Fruit fly (Drosophila melanogaster): ENCODE results near the gene CG1896.

DNA sequence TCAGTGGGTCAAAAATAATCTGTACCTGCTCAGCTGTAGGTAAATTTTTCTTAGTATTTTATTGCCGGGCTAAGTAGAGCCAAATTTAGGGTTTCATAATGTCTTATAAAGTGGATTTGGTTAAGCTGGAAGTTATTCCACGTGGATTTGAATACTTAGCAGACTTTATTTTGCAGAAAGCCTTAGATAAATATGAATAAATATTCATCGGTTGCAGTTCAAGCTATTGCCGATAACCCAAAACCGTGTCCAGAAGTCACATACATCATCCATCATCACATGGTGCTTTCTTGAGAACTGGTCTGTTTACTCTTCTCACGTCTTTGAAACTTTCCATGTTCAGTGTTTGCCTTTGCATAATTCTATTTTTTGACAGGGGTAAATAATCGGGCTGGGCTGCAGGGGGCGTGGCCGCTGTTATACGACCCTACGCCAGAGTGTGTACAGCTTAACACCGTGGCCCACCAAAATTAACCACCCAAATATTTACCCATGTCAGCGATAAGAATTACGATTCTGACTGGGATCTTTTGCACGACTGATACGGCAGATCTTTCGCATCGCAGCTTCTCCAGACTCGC is 14.6 kb downstream of the CG1896 start, which contains the start of gene CG2187:
- TF ChIP-seq usp (GFP tag; optimal IDR thresholded peaks at IDR 0.05) = no peak
- no peak for TF ChIP-seq psq (optimal IDR thresholded peaks at IDR 0.05)
- no peak for TF ChIP-seq CG8478 (optimal IDR thresholded peaks at IDR 0.05)
- no peak for TF ChIP-seq Dll (optimal IDR thresholded peaks at IDR 0.05)
- TF ChIP-seq EcR (GFP tag; optimal IDR thresholded peaks at IDR 0.05) = no peak
- no peak for TF ChIP-seq pan (optimal IDR thresholded peaks at IDR 0.05)
